Fruit fly (Drosophila melanogaster) whole organism, prepupa: ENCODE data around the gene emc.

ENCODE experiments used
- CG10631 ChIP-seq: fragments of 200-800 bp; sonication (Bioruptor generic); optimal IDR thresholded peaks from 2 replicates; lab custom pipeline; 2016; ENCODE audit warnings: missing biosample characterization, missing genetic modification characterization
- CG11902 ChIP-seq: fragments of 200-800 bp; sonication (Bioruptor generic); optimal IDR thresholded peaks from 3 replicates; lab custom pipeline; 2016; ENCODE audit warnings: missing biosample characterization, missing genetic modification characterization
- CG31627 ChIP-seq: fragments of 200-800 bp; sonication (Bioruptor generic); optimal IDR thresholded peaks from 3 replicates; lab custom pipeline; 2016; ENCODE audit warnings: missing biosample characterization, missing genetic modification characterization
- CG32006 ChIP-seq: fragments of 200-800 bp; sonication (Bioruptor generic); optimal IDR thresholded peaks from 3 replicates; lab custom pipeline; 2017; ENCODE audit warnings: missing biosample characterization, mild to moderate bottlenecking, missing genetic modification characterization
- CG3919 ChIP-seq: fragments of 200-800 bp; sonication (Bioruptor generic); optimal IDR thresholded peaks from 3 replicates; lab custom pipeline; 2016; ENCODE audit warnings: missing biosample characterization, missing genetic modification characterization
- CG6792 ChIP-seq: fragments of 200-800 bp; sonication (Bioruptor generic); optimal IDR thresholded peaks from 3 replicates; lab custom pipeline; 2016; ENCODE audit warnings: missing biosample characterization, missing genetic modification characterization
- CG8119 ChIP-seq: fragments of 200-800 bp; sonication (Bioruptor generic); IDR thresholded peaks from 3 replicates; pipeline ENCODE4 v1.3.6; 2022; ENCODE audit warnings: missing biosample characterization, missing genetic modification characterization
- Sox102F ChIP-seq: fragments of 200-800 bp; sonication (Bioruptor generic); optimal IDR thresholded peaks from 2 replicates; lab custom pipeline; 2016; ENCODE audit warnings: missing biosample characterization, mild to moderate bottlenecking, missing genetic modification characterization
- Sox14 ChIP-seq: fragments of 200-800 bp; sonication (Bioruptor generic); optimal IDR thresholded peaks from 3 replicates; lab custom pipeline; 2016; ENCODE audit warnings: missing biosample characterization, missing genetic modification characterization
- salr ChIP-seq, 2 experiments: fragments of 200-800 bp; sonication (Bioruptor generic); optimal IDR thresholded peaks; 3 replicates each; lab custom pipeline; 2016 to 2018; ENCODE audit warnings: missing biosample characterization in 2 of 2, missing genetic modification characterization in 2 of 2, mild to moderate bottlenecking in 1 of 2

dm6 chr3L:761733-762132, 12.5 kb downstream of the emc start:
- TF ChIP-seq CG10631 (GFP tag; lab: Kevin White, UChicago) (peak; percentile 22), Sox14 (GFP tag; lab: Kevin White, UChicago) (peak; percentile 36), Sox102F (GFP tag; lab: Kevin White, UChicago) (peak; percentile 73), CG8119 (GFP tag; lab: Robert Waterston, UW) (no peak), CG32006 (GFP tag; lab: Kevin White, UChicago) (peak; percentile 7), CG3919 (GFP tag; lab: Kevin White, UChicago) (peak; percentile 56), CG31627 (GFP tag; lab: Kevin White, UChicago) (peak; percentile 81), CG11902 (GFP tag; lab: Kevin White, UChicago) (peak; percentile 48), CG6792 (GFP tag; lab: Kevin White, UChicago) (peak; percentile 61), salr (GFP tag; optimal IDR thresholded peaks at IDR 0.05; lab: Kevin White, UChicago) (no peak)
